Fruit fly (Drosophila melanogaster): ENCODE data around the gene CG7029.

DNA sequence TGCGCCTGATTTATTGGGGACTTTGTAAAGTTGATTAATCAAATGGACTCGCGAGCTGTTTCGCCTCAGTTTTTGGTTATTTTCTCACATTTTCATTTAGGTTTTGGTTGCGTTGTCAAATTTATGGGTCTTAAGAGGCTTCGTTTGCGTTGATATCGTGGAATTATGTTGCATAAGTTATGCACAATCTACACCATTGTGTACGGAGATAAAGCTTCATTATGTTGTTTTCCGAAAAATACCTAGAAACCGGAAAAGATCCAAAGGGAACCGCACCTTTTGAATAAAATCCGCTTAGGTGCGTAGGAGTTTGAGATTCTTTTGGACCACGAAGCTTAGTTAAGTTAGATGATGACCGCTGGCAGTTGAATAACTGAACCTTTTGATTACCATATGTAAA is 6.4 kb downstream of the CG7029 start:
- TF ChIP-seq CG9948 (tag; optimal IDR thresholded peaks at IDR 0.05) (no peak), rn (GFP tag; IDR thresholded peaks at IDR 0.05) (no peak), CG8159 (tag; optimal IDR thresholded peaks at IDR 0.05) (no peak), CG14655 (GFP tag; optimal IDR thresholded peaks at IDR 0.05) (no peak), CG13204 (GFP tag; optimal IDR thresholded peaks at IDR 0.05) (no peak), CG34367 (tag; optimal IDR thresholded peaks at IDR 0.05) (no peak), Ets98B (GFP tag; IDR thresholded peaks at IDR 0.05) (no peak), Pif1A (GFP tag; optimal IDR thresholded peaks at IDR 0.05) (no peak), CG4496 (GFP tag; IDR thresholded peaks at IDR 0.05) (no peak)
